Worm (Caenorhabditis elegans) whole organism, late embryonic: ENCODE measurements around the gene srbc-65.

Source experiments
- F13H6.1 ChIP-seq: sonication (generic microtip); optimal IDR thresholded peaks from 2 replicates; lab custom pipeline; 2016; ENCODE audit warnings: missing genetic modification characterization, missing compliant biosample characterization
- K02D7.2 ChIP-seq: sonication (generic microtip); optimal IDR thresholded peaks from 2 replicates; lab custom pipeline; 2017; ENCODE audit warnings: mild to moderate bottlenecking, missing genetic modification characterization, missing compliant biosample characterization
- K09A11.1 ChIP-seq: sonication (generic microtip); optimal IDR thresholded peaks from 2 replicates; lab custom pipeline; 2017; ENCODE audit warnings: antibody characterized with exemption, mild to moderate bottlenecking, missing genetic modification characterization, missing compliant biosample characterization; ENCODE audit not compliant: insufficient read depth
- Y22D7AL.16 ChIP-seq: sonication (generic microtip); optimal IDR thresholded peaks from 2 replicates; lab custom pipeline; 2016; ENCODE audit warnings: missing genetic modification characterization, missing compliant biosample characterization
- ahr-1 ChIP-seq: sonication (generic microtip); optimal IDR thresholded peaks from 2 replicates; lab custom pipeline; 2016; ENCODE audit warnings: missing genetic modification characterization, missing compliant biosample characterization
- ceh-14 ChIP-seq: sonication (generic microtip); optimal IDR thresholded peaks from 2 replicates; lab custom pipeline; 2016; ENCODE audit warnings: missing genotype, missing genetic modification characterization, missing compliant biosample characterization
- ceh-19 ChIP-seq: fragments of 200-800 bp; sonication (Bioruptor generic); optimal IDR thresholded peaks from 2 replicates; lab custom pipeline; 2018; ENCODE audit warnings: mild to moderate bottlenecking, missing genetic modification characterization, missing compliant biosample characterization
- ceh-2 ChIP-seq: sonication (generic microtip); optimal IDR thresholded peaks from 2 replicates; lab custom pipeline; 2016; ENCODE audit warnings: missing genotype, missing genetic modification characterization, missing compliant biosample characterization
- ceh-22 ChIP-seq: sonication (generic microtip); optimal IDR thresholded peaks from 2 replicates; lab custom pipeline; 2017; ENCODE audit warnings: missing biosample characterization, missing genetic modification characterization
- ceh-31 ChIP-seq: sonication (generic microtip); optimal IDR thresholded peaks from 2 replicates; lab custom pipeline; 2016; ENCODE audit warnings: missing genetic modification characterization, missing compliant biosample characterization
- ceh-45 ChIP-seq: fragments of 200-800 bp; sonication (Bioruptor generic); IDR thresholded peaks from 2 replicates; pipeline ENCODE4 v1.3.6; 2022; ENCODE audit warnings: missing genetic modification reagents, missing genetic modification characterization, missing compliant biosample characterization
- ceh-48 ChIP-seq: sonication (generic microtip); optimal IDR thresholded peaks from 2 replicates; lab custom pipeline; 2016; ENCODE audit warnings: missing genetic modification characterization, inconsistent platforms, missing compliant biosample characterization
- ceh-6 ChIP-seq: fragments of 200-800 bp; sonication (Bioruptor generic); optimal IDR thresholded peaks from 2 replicates; lab custom pipeline; 2018; ENCODE audit warnings: mild to moderate bottlenecking, missing genetic modification characterization, missing compliant biosample characterization
- ceh-9 ChIP-seq: sonication (generic microtip); optimal IDR thresholded peaks from 2 replicates; lab custom pipeline; 2016; ENCODE audit warnings: mild to moderate bottlenecking, missing genetic modification characterization, inconsistent platforms, missing compliant biosample characterization
- che-1 ChIP-seq: sonication (generic microtip); optimal IDR thresholded peaks from 2 replicates; lab custom pipeline; 2016; ENCODE audit warnings: mild to moderate bottlenecking, missing genetic modification characterization, missing compliant biosample characterization
- dmd-4 ChIP-seq: sonication (generic microtip); optimal IDR thresholded peaks from 2 replicates; lab custom pipeline; 2016; ENCODE audit warnings: borderline replicate concordance, missing genetic modification characterization, missing compliant biosample characterization
- dve-1 ChIP-seq: sonication (generic microtip); optimal IDR thresholded peaks from 2 replicates; lab custom pipeline; 2017; ENCODE audit warnings: antibody characterized with exemption, mild to moderate bottlenecking, missing genetic modification characterization, missing compliant biosample characterization
- elt-2 ChIP-seq: sonication (generic microtip); optimal IDR thresholded peaks from 2 replicates; lab custom pipeline; 2016; ENCODE audit warnings: missing genetic modification reagents, missing genetic modification characterization, missing compliant biosample characterization
- elt-4 ChIP-seq: sonication (generic microtip); optimal IDR thresholded peaks from 2 replicates; lab custom pipeline; 2016; ENCODE audit warnings: missing genetic modification characterization, missing compliant biosample characterization
- ets-4 ChIP-seq: sonication (generic microtip); optimal IDR thresholded peaks from 2 replicates; lab custom pipeline; 2016; ENCODE audit warnings: missing genetic modification characterization, missing compliant biosample characterization
- fax-1 ChIP-seq: sonication (generic microtip); optimal IDR thresholded peaks from 2 replicates; lab custom pipeline; 2016; ENCODE audit warnings: missing genotype, missing genetic modification characterization, missing compliant biosample characterization
- fkh-6 ChIP-seq: sonication (generic microtip); optimal IDR thresholded peaks from 2 replicates; lab custom pipeline; 2016; ENCODE audit warnings: missing genetic modification characterization, missing compliant biosample characterization
- gmeb-2 ChIP-seq: sonication (generic microtip); optimal IDR thresholded peaks from 2 replicates; lab custom pipeline; 2016; ENCODE audit warnings: missing genetic modification characterization, inconsistent platforms, missing compliant biosample characterization
- hlh-13 ChIP-seq: fragments of 200-800 bp; sonication (Bioruptor generic); optimal IDR thresholded peaks from 2 replicates; lab custom pipeline; 2018; ENCODE audit warnings: mild to moderate bottlenecking, missing genetic modification characterization, missing compliant biosample characterization
- hlh-15 ChIP-seq: sonication (generic microtip); optimal IDR thresholded peaks from 2 replicates; lab custom pipeline; 2016; ENCODE audit warnings: missing genetic modification characterization, missing compliant biosample characterization
- hlh-6 ChIP-seq: sonication (generic microtip); optimal IDR thresholded peaks from 2 replicates; lab custom pipeline; 2016; ENCODE audit warnings: missing genotype, missing genetic modification characterization, missing compliant biosample characterization
- hlh-8 ChIP-seq: sonication (generic microtip); optimal IDR thresholded peaks from 2 replicates; lab custom pipeline; 2016; ENCODE audit warnings: missing genotype, missing genetic modification characterization, missing compliant biosample characterization
- lim-6 ChIP-seq: sonication (generic microtip); optimal IDR thresholded peaks from 2 replicates; lab custom pipeline; 2016; ENCODE audit warnings: missing genetic modification characterization, missing compliant biosample characterization
- madf-2 ChIP-seq: sonication (generic microtip); optimal IDR thresholded peaks from 2 replicates; lab custom pipeline; 2017; ENCODE audit warnings: missing genetic modification characterization, missing compliant biosample characterization
- mec-3 ChIP-seq: sonication (generic microtip); optimal IDR thresholded peaks from 2 replicates; lab custom pipeline; 2016; ENCODE audit warnings: borderline replicate concordance, missing genetic modification characterization, missing compliant biosample characterization
- nhr-11 ChIP-seq: fragments of 150-350 bp; optimal IDR thresholded peaks from 2 replicates; lab custom pipeline; 2014; ENCODE audit warnings: missing biosample characterization, missing genetic modification characterization
- npax-4 ChIP-seq: sonication (generic microtip); optimal IDR thresholded peaks from 2 replicates; lab custom pipeline; 2016; ENCODE audit warnings: missing genetic modification characterization, missing compliant biosample characterization
- pha-2 ChIP-seq: sonication (generic microtip); optimal IDR thresholded peaks from 2 replicates; lab custom pipeline; 2017; ENCODE audit warnings: mild to moderate bottlenecking, missing genetic modification characterization, missing compliant biosample characterization
- pqm-1 ChIP-seq: sonication (generic microtip); optimal IDR thresholded peaks from 2 replicates; lab custom pipeline; 2016; ENCODE audit warnings: missing genetic modification characterization, missing compliant biosample characterization
- pros-1 ChIP-seq: fragments of 150-350 bp; optimal IDR thresholded peaks from 2 replicates; lab custom pipeline; 2014; ENCODE audit warnings: missing biosample characterization, missing genetic modification reagents, missing genetic modification characterization
- ref-2 ChIP-seq: sonication (generic microtip); optimal IDR thresholded peaks from 2 replicates; lab custom pipeline; 2016; ENCODE audit warnings: missing genetic modification characterization, missing compliant biosample characterization
- rnt-1 ChIP-seq: sonication (generic microtip); optimal IDR thresholded peaks from 2 replicates; lab custom pipeline; 2016; ENCODE audit warnings: missing genetic modification characterization, missing compliant biosample characterization
- sox-4 ChIP-seq: sonication (generic microtip); optimal IDR thresholded peaks from 2 replicates; lab custom pipeline; 2017; ENCODE audit warnings: mild to moderate bottlenecking, missing genetic modification characterization, inconsistent platforms, missing compliant biosample characterization
- syd-9 ChIP-seq: sonication (generic microtip); optimal IDR thresholded peaks from 2 replicates; lab custom pipeline; 2016; ENCODE audit warnings: mild to moderate bottlenecking, missing genetic modification characterization, moderate library complexity, missing compliant biosample characterization
- tbx-7 ChIP-seq: sonication (generic microtip); optimal IDR thresholded peaks from 2 replicates; lab custom pipeline; 2016; ENCODE audit warnings: missing genotype, missing genetic modification characterization, missing compliant biosample characterization
- ttx-3 ChIP-seq: sonication (generic microtip); optimal IDR thresholded peaks from 2 replicates; lab custom pipeline; 2016; ENCODE audit warnings: missing genetic modification reagents, missing genetic modification characterization, missing compliant biosample characterization
- unc-42 ChIP-seq: sonication (generic microtip); optimal IDR thresholded peaks from 2 replicates; lab custom pipeline; 2016; ENCODE audit warnings: missing genotype, missing genetic modification characterization, missing compliant biosample characterization

The srbc-65 gene

ce11 chrV:16591992-16592798 lies 41.4 kb downstream of the srbc-65 start, which contains the start of gene srh-269 (continued):
- TF ChIP-seq fax-1 = peak; percentile 15
- peak; percentile 64 for TF ChIP-seq hlh-13 (GFP tag; lab: Kevin White, UChicago)
- TF ChIP-seq tbx-7 = no peak
- TF ChIP-seq gmeb-2 (tag; lab: Kevin White, UChicago) = peak; percentile 71
- no peak for TF ChIP-seq unc-42
- TF ChIP-seq nhr-11 = no peak
- no peak for TF ChIP-seq hlh-8 (tag; lab: Kevin White, UChicago)
- peak; percentile 33 for TF ChIP-seq ceh-31
- peak; percentile 70 for TF ChIP-seq pha-2
- peak; percentile 49 for TF ChIP-seq hlh-15 (tag; lab: Kevin White, UChicago)
- TF ChIP-seq ahr-1 = peak; percentile 11
- TF ChIP-seq sox-4 (tag; lab: Kevin White, UChicago) = peak; percentile 58
- TF ChIP-seq ceh-48 = peak; percentile 24
- peak; percentile 18 for TF ChIP-seq npax-4
- peak; percentile 31 for TF ChIP-seq pqm-1 (tag; lab: Kevin White, UChicago)
- TF ChIP-seq K02D7.2 (tag; lab: Kevin White, UChicago) = peak; percentile 50
- TF ChIP-seq F13H6.1 (tag; lab: Kevin White, UChicago) = peak; percentile 45
- TF ChIP-seq mec-3 = no peak
- TF ChIP-seq pros-1 = no peak
- peak; percentile 69 for TF ChIP-seq ceh-6
- TF ChIP-seq lim-6 (tag; lab: Kevin White, UChicago) = peak; percentile 23
- peak; percentile 68 for TF ChIP-seq madf-2
- TF ChIP-seq rnt-1 (tag; lab: Kevin White, UChicago) = peak; percentile 74
- TF ChIP-seq dmd-4 = peak; percentile 20
- peak; percentile 62 for TF ChIP-seq dve-1
- peak; percentile 80 for TF ChIP-seq hlh-6 (tag; lab: Kevin White, UChicago)
- TF ChIP-seq ref-2 (tag; lab: Kevin White, UChicago) = no peak
- TF ChIP-seq Y22D7AL.16 = no peak
- peak; percentile 79 for TF ChIP-seq che-1 (tag; lab: Kevin White, UChicago)
- TF ChIP-seq ets-4 = no peak
- TF ChIP-seq ceh-9 (tag; lab: Kevin White, UChicago) = peak; percentile 13
- TF ChIP-seq ttx-3 (tag; lab: Kevin White, UChicago) = peak; percentile 46
- TF ChIP-seq elt-2 (tag; lab: Kevin White, UChicago) = peak; percentile 73
- TF ChIP-seq, all 69 proteins: peak for 44

ce11 chrV:16592947-16593791 lies 42.4 kb downstream of the srbc-65 start:
- TF ChIP-seq ceh-45 (GFP tag; lab: Robert Waterston, UW) = no peak
- peak; percentile 85 for TF ChIP-seq dve-1
- peak; percentile 81 for TF ChIP-seq elt-2 (tag; lab: Kevin White, UChicago)
- TF ChIP-seq hlh-13 (GFP tag; lab: Kevin White, UChicago) = peak; percentile 4

- TF ChIP-seq syd-9 (tag; lab: Kevin White, UChicago) = no peak
- peak; percentile 20 for TF ChIP-seq elt-4 (tag; lab: Kevin White, UChicago)
These were observed 42.9 kb downstream of the srbc-65 start for ce11 chrV:16593792-16594059.

ce11 chrV:16594514-16594913 lies 43.7 kb downstream of the srbc-65 start:
- TF ChIP-seq ceh-2 (tag; lab: Kevin White, UChicago) (no peak), fkh-6 (tag; lab: Kevin White, UChicago) (no peak), ceh-22 (tag; lab: Kevin White, UChicago) (no peak), npax-4 (no peak), mec-3 (no peak), hlh-13 (GFP tag; lab: Kevin White, UChicago) (no peak), madf-2 (no peak), ceh-14 (no peak), ceh-19 (GFP tag; lab: Kevin White, UChicago) (no peak), nhr-11 (no peak), pha-2 (no peak), K09A11.1 (tag; lab: Kevin White, UChicago) (no peak)
